Worm (Caenorhabditis elegans) whole organism, young adult: ENCODE data around the gene C49C8.6.

Source experiments
- B0019.2 ChIP-seq: fragments of 200-800 bp; sonication (Bioruptor generic); conservative IDR thresholded peaks from 2 replicates; pipeline ENCODE4 v1.3.6; 2022; ENCODE audit warnings: missing genetic modification reagents, missing genetic modification characterization, missing compliant biosample characterization
- B0261.1 ChIP-seq: sonication (generic microtip); optimal IDR thresholded peaks from 2 replicates; lab custom pipeline; 2016; ENCODE audit warnings: mild to moderate bottlenecking, missing genetic modification characterization, moderate library complexity, missing compliant biosample characterization
- F23B12.7 ChIP-seq: sonication (generic microtip); optimal IDR thresholded peaks from 2 replicates; lab custom pipeline; 2017; ENCODE audit warnings: missing genetic modification characterization, mild to moderate bottlenecking, missing compliant biosample characterization, antibody characterized with exemption, moderate library complexity; ENCODE audit not compliant: insufficient read depth
- F33H1.4 ChIP-seq: fragments of 200-800 bp; sonication (Bioruptor generic); IDR thresholded peaks from 2 replicates; pipeline ENCODE4 v1.3.6; 2022; ENCODE audit warnings: missing genetic modification reagents, missing genetic modification characterization, missing compliant biosample characterization
- F49E8.2 ChIP-seq: sonication (generic microtip); optimal IDR thresholded peaks from 3 replicates; lab custom pipeline; 2017; ENCODE audit warnings: missing genetic modification characterization, mild to moderate bottlenecking, missing compliant biosample characterization, antibody characterized with exemption, moderate library complexity; ENCODE audit not compliant: insufficient read depth
- F52B5.7 ChIP-seq: sonication (generic microtip); optimal IDR thresholded peaks from 2 replicates; lab custom pipeline; 2016; ENCODE audit warnings: mild to moderate bottlenecking, missing genetic modification characterization, missing compliant biosample characterization
- F55B11.4 ChIP-seq: sonication (generic microtip); optimal IDR thresholded peaks from 2 replicates; lab custom pipeline; 2016; ENCODE audit warnings: missing compliant biosample characterization, missing genetic modification characterization, borderline replicate concordance; ENCODE audit not compliant: insufficient read depth
- F57A8.1 ChIP-seq: fragments of 200-800 bp; sonication (Bioruptor generic); optimal IDR thresholded peaks from 2 replicates; lab custom pipeline; 2018; ENCODE audit warnings: mild to moderate bottlenecking, missing genetic modification characterization, moderate library complexity, missing compliant biosample characterization
- K12H6.12 ChIP-seq: fragments of 200-800 bp; sonication (Bioruptor generic); optimal IDR thresholded peaks from 2 replicates; lab custom pipeline; 2018; ENCODE audit warnings: mild to moderate bottlenecking, missing genetic modification characterization, missing compliant biosample characterization
- T07F8.4 ChIP-seq: sonication (generic microtip); optimal IDR thresholded peaks from 2 replicates; lab custom pipeline; 2016; ENCODE audit warnings: mild to moderate bottlenecking, missing genetic modification characterization, moderate library complexity, missing compliant biosample characterization
- Y53G8AR.9 ChIP-seq: fragments of 200-800 bp; sonication (Bioruptor generic); conservative IDR thresholded peaks from 2 replicates; pipeline ENCODE4 v1.3.6; 2022; ENCODE audit warnings: missing genetic modification reagents, missing genetic modification characterization, missing compliant biosample characterization
- Y95B8A.8 ChIP-seq: fragments of 200-800 bp; sonication (Bioruptor generic); IDR thresholded peaks from 2 replicates; pipeline ENCODE4 v1.3.6; 2022; ENCODE audit warnings: missing genetic modification reagents, missing genetic modification characterization, missing compliant biosample characterization
- ZK185.1 ChIP-seq: sonication (generic microtip); optimal IDR thresholded peaks from 2 replicates; lab custom pipeline; 2016; ENCODE audit warnings: mild to moderate bottlenecking, missing genetic modification characterization, missing compliant biosample characterization; ENCODE audit not compliant: poor library complexity, severe bottlenecking
- ama-1 ChIP-seq, 3 experiments: fragments of 150-350 bp in 1 of 3; sonication (generic microtip) in 2 of 3; optimal IDR thresholded peaks; 2 replicates each; lab custom pipeline; 2014 to 2018; ENCODE audit warnings: missing biosample characterization in 2 of 3, missing genetic modification characterization in 2 of 3, missing genetic modification reagents in 2 of 3
- aptf-2 ChIP-seq: fragments of 200-800 bp; sonication (Bioruptor generic); conservative IDR thresholded peaks from 2 replicates; pipeline ENCODE4 v1.3.6; 2022; ENCODE audit warnings: missing genetic modification reagents, missing genetic modification characterization, missing compliant biosample characterization
- athp-1 ChIP-seq: sonication (generic microtip); optimal IDR thresholded peaks from 2 replicates; lab custom pipeline; 2017; ENCODE audit warnings: mild to moderate bottlenecking, missing genetic modification characterization, missing compliant biosample characterization
- cebp-1 ChIP-seq, 2 experiments: fragments of 200-800 bp in 1 of 2; sonication (Bioruptor generic) in 1 of 2; sonication (generic microtip) in 1 of 2; IDR thresholded peaks in 1 of 2; optimal IDR thresholded peaks in 1 of 2; 2 replicates each; pipeline versions ENCODE4 v1.3.6 to Lab custom; 2017 to 2022; ENCODE audit warnings: missing compliant biosample characterization in 2 of 2, missing genetic modification characterization in 2 of 2, mild to moderate bottlenecking in 1 of 2, missing genetic modification reagents in 1 of 2, moderate library complexity in 1 of 2
- ceh-27 ChIP-seq: fragments of 200-800 bp; sonication (Bioruptor generic); optimal IDR thresholded peaks from 2 replicates; lab custom pipeline; 2018; ENCODE audit warnings: mild to moderate bottlenecking, missing genetic modification characterization, moderate library complexity, missing compliant biosample characterization
- ceh-58 ChIP-seq: fragments of 200-800 bp; sonication (Bioruptor generic); IDR thresholded peaks from 2 replicates; pipeline ENCODE4 v1.3.6; 2022; ENCODE audit warnings: missing genetic modification characterization, missing compliant biosample characterization
- ceh-91 ChIP-seq: fragments of 200-800 bp; sonication (Bioruptor generic); IDR thresholded peaks from 2 replicates; pipeline ENCODE4 v1.3.6; 2022; ENCODE audit warnings: missing genetic modification reagents, missing genetic modification characterization, missing compliant biosample characterization
- dpl-1 ChIP-seq: fragments of 150-350 bp; optimal IDR thresholded peaks from 2 replicates; lab custom pipeline; 2014; ENCODE audit warnings: missing biosample characterization, missing genetic modification reagents, missing genetic modification characterization
- ekl-4 ChIP-seq: fragments of 200-800 bp; sonication (Bioruptor generic); IDR thresholded peaks from 2 replicates; pipeline ENCODE4 v1.3.6; 2022; ENCODE audit warnings: missing genetic modification reagents, missing genetic modification characterization, missing compliant biosample characterization
- fkh-3 ChIP-seq: sonication (generic microtip); optimal IDR thresholded peaks from 2 replicates; lab custom pipeline; 2016; ENCODE audit warnings: mild to moderate bottlenecking, missing genetic modification characterization, missing compliant biosample characterization
- him-1 ChIP-seq: sonication (generic microtip); optimal IDR thresholded peaks from 2 replicates; lab custom pipeline; 2016; ENCODE audit warnings: missing genotype, missing genetic modification reagents, missing genetic modification characterization, missing compliant biosample characterization
- hlh-12 ChIP-seq: sonication (generic microtip); optimal IDR thresholded peaks from 2 replicates; lab custom pipeline; 2016; ENCODE audit warnings: missing genetic modification characterization, missing compliant biosample characterization
- hlh-26 ChIP-seq: fragments of 200-800 bp; sonication (Bioruptor generic); conservative IDR thresholded peaks from 2 replicates; pipeline ENCODE4 v1.3.6; 2022; ENCODE audit warnings: missing genetic modification reagents, missing genetic modification characterization, missing compliant biosample characterization
- hrde-1 ChIP-seq: sonication (generic microtip); optimal IDR thresholded peaks from 2 replicates; lab custom pipeline; 2016; ENCODE audit warnings: missing genetic modification characterization, mild to moderate bottlenecking, missing compliant biosample characterization, moderate library complexity, missing genotype, missing genetic modification reagents, borderline replicate concordance
- hsf-1 ChIP-seq: fragments of 200-800 bp; sonication (Bioruptor generic); IDR thresholded peaks from 2 replicates; pipeline ENCODE4 v1.3.6; 2022; ENCODE audit warnings: missing genetic modification reagents, missing genetic modification characterization, missing compliant biosample characterization
- lin-26 ChIP-seq: fragments of 200-800 bp; sonication (Bioruptor generic); IDR thresholded peaks from 2 replicates; pipeline ENCODE4 v1.3.6; 2022; ENCODE audit warnings: missing genetic modification reagents, missing genetic modification characterization, missing compliant biosample characterization
- lin-35 ChIP-seq, 3 experiments: fragments of 150-350 bp in 2 of 3; sonication (generic microtip) in 1 of 3; optimal IDR thresholded peaks; 2 replicates each; lab custom pipeline; 2014 to 2018; ENCODE audit warnings: missing biosample characterization in 3 of 3, missing genetic modification characterization in 3 of 3, missing genetic modification reagents in 3 of 3
- lir-1 ChIP-seq: fragments of 200-800 bp; sonication (Bioruptor generic); conservative IDR thresholded peaks from 2 replicates; pipeline ENCODE4 v1.3.6; 2022; ENCODE audit warnings: missing genetic modification reagents, missing genetic modification characterization, missing compliant biosample characterization
- lsl-1 ChIP-seq: fragments of 200-800 bp; sonication (Bioruptor generic); optimal IDR thresholded peaks from 2 replicates; lab custom pipeline; 2018; ENCODE audit warnings: mild to moderate bottlenecking, missing genetic modification characterization, moderate library complexity, missing compliant biosample characterization
- madf-10 ChIP-seq: sonication (generic microtip); optimal IDR thresholded peaks from 2 replicates; lab custom pipeline; 2016; ENCODE audit warnings: mild to moderate bottlenecking, missing genetic modification characterization, missing compliant biosample characterization
- madf-6 ChIP-seq: fragments of 200-800 bp; sonication (Bioruptor generic); IDR thresholded peaks from 2 replicates; pipeline ENCODE4 v1.3.6; 2022; ENCODE audit warnings: missing genetic modification reagents, missing genetic modification characterization, missing compliant biosample characterization
- mcd-1 ChIP-seq: fragments of 200-800 bp; sonication (Bioruptor generic); IDR thresholded peaks from 2 replicates; pipeline ENCODE4 v1.3.6; 2022; ENCODE audit warnings: missing genetic modification reagents, missing genetic modification characterization, missing compliant biosample characterization
- nfya-2 ChIP-seq: fragments of 200-800 bp; sonication (Bioruptor generic); IDR thresholded peaks from 2 replicates; pipeline ENCODE4 v1.3.6; 2022; ENCODE audit warnings: missing genetic modification reagents, missing genetic modification characterization, missing compliant biosample characterization
- nhr-27 ChIP-seq: fragments of 200-800 bp; sonication (Bioruptor generic); optimal IDR thresholded peaks from 2 replicates; lab custom pipeline; 2018; ENCODE audit warnings: mild to moderate bottlenecking, missing genetic modification characterization, moderate library complexity, missing compliant biosample characterization
- sdz-38 ChIP-seq: sonication (generic microtip); optimal IDR thresholded peaks from 2 replicates; lab custom pipeline; 2016; ENCODE audit warnings: missing genotype, missing genetic modification characterization, missing compliant biosample characterization
- snpc-1.1 ChIP-seq: sonication (generic microtip); optimal IDR thresholded peaks from 2 replicates; lab custom pipeline; 2017; ENCODE audit warnings: missing genetic modification characterization, mild to moderate bottlenecking, missing compliant biosample characterization, antibody characterized with exemption, moderate library complexity, missing genotype, missing genetic modification reagents; ENCODE audit not compliant: insufficient read depth
- somi-1 ChIP-seq: fragments of 200-800 bp; sonication (Bioruptor generic); optimal IDR thresholded peaks from 2 replicates; lab custom pipeline; 2018; ENCODE audit warnings: mild to moderate bottlenecking, missing genetic modification characterization, missing compliant biosample characterization
- sptf-2 ChIP-seq: fragments of 200-800 bp; sonication (Bioruptor generic); optimal IDR thresholded peaks from 2 replicates; lab custom pipeline; 2018; ENCODE audit warnings: mild to moderate bottlenecking, missing genetic modification characterization, missing compliant biosample characterization
- tbp1 ChIP-seq: fragments of 200-800 bp; sonication (Bioruptor generic); optimal IDR thresholded peaks from 2 replicates; lab custom pipeline; 2018; ENCODE audit warnings: mild to moderate bottlenecking, missing genetic modification characterization, missing compliant biosample characterization
- tlf-1 ChIP-seq: fragments of 200-800 bp; sonication (Bioruptor generic); optimal IDR thresholded peaks from 2 replicates; lab custom pipeline; 2018; ENCODE audit warnings: mild to moderate bottlenecking, missing genetic modification characterization, missing compliant biosample characterization
- unc-130 ChIP-seq: sonication (generic microtip); optimal IDR thresholded peaks from 2 replicates; lab custom pipeline; 2016; ENCODE audit warnings: missing genetic modification reagents, missing genetic modification characterization, missing compliant biosample characterization
- zim-3 ChIP-seq: sonication (generic microtip); optimal IDR thresholded peaks from 2 replicates; lab custom pipeline; 2017; ENCODE audit warnings: mild to moderate bottlenecking, missing genetic modification characterization, moderate library complexity, missing compliant biosample characterization

Gene C49C8.6

ce11 chrIV:8629609-8630052 lies 28.4 kb downstream of the C49C8.6 start (continued):
- TF ChIP-seq F57A8.1 (GFP tag; lab: Kevin White, UChicago) (no peak), F23B12.7 (tag; lab: Kevin White, UChicago) (no peak), dpl-1 (GFP tag; lab: Kevin White, UChicago) (no peak), lir-1 (no peak), K12H6.12 (tag; lab: Kevin White, UChicago) (peak; percentile 77), F49E8.2 (tag; lab: Kevin White, UChicago) (no peak), snpc-1.1 (no peak), zim-3 (no peak), nfya-2 (GFP tag; lab: Robert Waterston, UW) (no peak), T07F8.4 (tag; lab: Kevin White, UChicago) (no peak), Y95B8A.8 (GFP tag; lab: Robert Waterston, UW) (no peak), ceh-91 (no peak), madf-10 (tag; lab: Kevin White, UChicago) (no peak), ZK185.1 (tag; lab: Kevin White, UChicago) (no peak), sdz-38 (tag; lab: Kevin White, UChicago) (no peak), F52B5.7 (no peak), ama-1 (optimal IDR thresholded peaks at IDR 0.05; lab: Kevin White, UChicago) (no peak), ama-1 (GFP tag; optimal IDR thresholded peaks at IDR 0.05; lab: Kevin White, UChicago) (no peak), lin-26 (no peak), B0261.1 (tag; lab: Kevin White, UChicago) (no peak), cebp-1 (GFP tag; IDR thresholded peaks at IDR 0.05; lab: Robert Waterston, UW) (no peak), cebp-1 (tag; optimal IDR thresholded peaks at IDR 0.05; lab: Kevin White, UChicago) (peak; percentile 25), him-1 (no peak), fkh-3 (tag; lab: Kevin White, UChicago) (no peak), somi-1 (peak; percentile 4), mcd-1 (GFP tag; lab: Robert Waterston, UW) (0 out of 2 replicates have a peak, but pooled peaks have one; percentile 21), hlh-26 (GFP tag; lab: Robert Waterston, UW) (no peak), ceh-58 (GFP tag; lab: Robert Waterston, UW) (no peak), aptf-2 (no peak)

- TF ChIP-seq tlf-1 = no peak
- no peak for TF ChIP-seq aptf-2
- no peak for TF ChIP-seq lin-35 (GFP tag; optimal IDR thresholded peaks at IDR 0.05; lab: Kevin White, UChicago)
- TF ChIP-seq hsf-1 (GFP tag; lab: Robert Waterston, UW) = no peak
- 0 out of 2 replicates have a peak, but pooled peaks have one; percentile 25 for TF ChIP-seq Y53G8AR.9
- no peak for TF ChIP-seq dpl-1 (GFP tag; lab: Kevin White, UChicago)
- no peak for TF ChIP-seq lsl-1 (GFP tag; lab: Kevin White, UChicago)
Measured at ce11 chrIV:8628262-8628661, 29.8 kb downstream of the C49C8.6 start.

DNA sequence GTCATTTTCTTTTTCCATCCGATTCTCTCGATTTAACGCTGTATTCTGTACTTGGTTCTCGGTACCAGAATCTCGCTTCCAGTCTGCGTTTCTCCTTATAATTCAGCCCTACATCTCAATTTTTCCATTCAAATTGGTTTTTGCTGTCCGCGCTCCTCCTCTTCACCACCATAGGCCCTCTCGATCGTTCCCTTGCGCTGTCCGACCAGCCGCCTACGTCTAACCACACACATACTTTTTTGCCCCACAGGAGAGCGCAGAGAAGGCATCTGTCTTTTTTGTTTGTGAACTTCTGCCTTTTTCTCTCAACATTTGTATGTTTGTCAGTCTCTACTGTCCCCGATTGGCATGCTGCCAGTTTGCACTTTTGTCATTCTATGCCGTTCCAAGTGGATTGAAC lies 30.7 kb downstream of the C49C8.6 start, which contains the start of gene F42A9.11:
F42A9.11 (plus strand) TSS at position 310 of the 400 bp plus-strand sequence.
- no peak for TF ChIP-seq dpl-1 (GFP tag; lab: Kevin White, UChicago)
- TF ChIP-seq hrde-1 (tag; lab: Kevin White, UChicago) = no peak
- no peak for TF ChIP-seq F55B11.4 (tag; lab: Kevin White, UChicago)
- TF ChIP-seq sptf-2 (GFP tag; lab: Kevin White, UChicago) = no peak
- TF ChIP-seq unc-130 (GFP tag; lab: Kevin White, UChicago) = no peak
- TF ChIP-seq ekl-4 (GFP tag; lab: Robert Waterston, UW) = peak; percentile 35; the same call in 1 of the 2 replicates
- TF ChIP-seq aptf-2 = no peak
- no peak for TF ChIP-seq hlh-12
- no peak for TF ChIP-seq madf-6 (GFP tag; lab: Robert Waterston, UW)
- TF ChIP-seq athp-1 = no peak
- TF ChIP-seq tbp1 = no peak
- no peak for TF ChIP-seq nhr-27
- TF ChIP-seq F33H1.4 = no peak
- TF ChIP-seq B0019.2 (GFP tag; lab: Robert Waterston, UW) = no peak
- no peak for TF ChIP-seq hlh-26 (GFP tag; lab: Robert Waterston, UW)
- no peak for TF ChIP-seq F23B12.7 (tag; lab: Kevin White, UChicago)
- no peak for TF ChIP-seq ceh-91
- no peak for TF ChIP-seq ceh-27 (GFP tag; lab: Kevin White, UChicago)
